Worm (Caenorhabditis elegans) whole organism, young adult: ENCODE measurements around the gene F28C6.9.

Experiments
- ama-1 ChIP-seq, 3 experiments: fragments of 150-350 bp in 1 of 3; sonication (generic microtip) in 2 of 3; optimal IDR thresholded peaks; 2 replicates each; lab custom pipeline; 2014 to 2018; ENCODE audit warnings: missing biosample characterization in 2 of 3, missing genetic modification characterization in 2 of 3, missing genetic modification reagents in 2 of 3
- ceh-79 ChIP-seq: sonication (generic microtip); optimal IDR thresholded peaks from 2 replicates; lab custom pipeline; 2017; ENCODE audit warnings: mild to moderate bottlenecking, missing genetic modification characterization, missing compliant biosample characterization
- rcor-1 ChIP-seq: fragments of 200-800 bp; sonication (Bioruptor generic); IDR thresholded peaks from 2 replicates; pipeline ENCODE4 v1.3.6; 2022; ENCODE audit warnings: missing genetic modification reagents, missing genetic modification characterization, missing compliant biosample characterization
- sptf-2 ChIP-seq: fragments of 200-800 bp; sonication (Bioruptor generic); optimal IDR thresholded peaks from 2 replicates; lab custom pipeline; 2018; ENCODE audit warnings: mild to moderate bottlenecking, missing genetic modification characterization, missing compliant biosample characterization

DNA sequence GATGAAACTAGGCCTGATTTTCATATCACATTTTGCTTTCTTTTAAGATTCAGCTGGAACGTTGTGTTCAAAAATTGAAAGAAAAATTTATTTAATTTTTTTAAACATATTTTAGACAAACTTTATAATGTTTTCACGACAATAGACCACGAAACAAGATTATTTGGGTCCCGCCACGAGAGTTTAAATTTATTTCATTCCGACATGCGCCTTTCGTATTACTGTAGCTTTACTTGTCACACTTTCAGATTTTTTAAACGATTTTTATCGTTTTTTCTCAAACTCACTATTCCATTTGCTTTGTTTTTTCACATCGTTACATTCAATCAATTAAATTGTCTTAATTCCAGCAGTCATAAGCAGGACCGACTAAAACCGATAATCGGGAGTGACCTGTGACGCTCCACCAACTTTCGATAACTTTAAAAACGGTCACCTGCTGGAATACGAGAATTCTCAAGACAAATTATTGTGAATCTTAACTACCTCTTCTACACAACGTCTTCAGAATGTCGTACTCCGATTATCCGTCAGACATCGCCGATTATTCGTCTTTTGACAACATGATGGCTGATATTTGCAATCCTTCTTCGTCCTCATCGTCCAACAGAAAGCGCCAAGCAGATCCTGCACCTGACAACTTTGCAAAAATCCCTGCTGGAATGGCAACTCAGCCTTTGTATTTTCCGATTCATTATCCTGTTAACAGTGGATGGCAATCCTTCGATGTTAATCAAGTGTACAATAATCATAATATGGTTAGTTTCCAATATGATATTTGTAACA, 16.0 kb downstream of the F28C6.9 start, which contains the start of gene aptf-3:
- TF ChIP-seq ama-1 (optimal IDR thresholded peaks at IDR 0.05; lab: Kevin White, UChicago), result no peak
- no peak for TF ChIP-seq ama-1 (GFP tag; optimal IDR thresholded peaks at IDR 0.05; lab: Kevin White, UChicago)
- TF ChIP-seq ceh-79, result no peak
- no peak for TF ChIP-seq sptf-2 (GFP tag; lab: Kevin White, UChicago)
- no peak for TF ChIP-seq rcor-1 (GFP tag; lab: Robert Waterston, UW)
